Fruit fly (Drosophila melanogaster) whole organism, adult: Measurements from ENCODE around the gene Psn.
A peak's percentile ranks its signal among the peaks of the same experiment; 100 is the strongest.

Experiments
- CG11617 ChIP-seq: fragments of 200-800 bp; sonication (Bioruptor generic); optimal IDR thresholded peaks from 2 replicates; lab custom pipeline; 2017; ENCODE audit warnings: mild to moderate bottlenecking, missing biosample characterization, missing genetic modification reagents, missing genetic modification characterization
- Hr96 ChIP-seq: fragments of 200-800 bp; sonication (Bioruptor generic); optimal IDR thresholded peaks from 2 replicates; lab custom pipeline; 2016; ENCODE audit warnings: missing biosample characterization, missing genetic modification characterization
- bab1 ChIP-seq: fragments of 200-800 bp; sonication (Bioruptor generic); optimal IDR thresholded peaks from 3 replicates; lab custom pipeline; 2019; ENCODE audit warnings: missing biosample characterization, mild to moderate bottlenecking, missing genetic modification characterization, moderate library complexity
- cnc ChIP-seq, 2 experiments: fragments of >200 bp; optimal IDR thresholded peaks; 2 replicates each; lab custom pipeline; 2017
- kay ChIP-seq: fragments of 200-800 bp; sonication (Bioruptor generic); peaks from one replicate; lab custom pipeline; 2016; ENCODE audit warnings: missing biosample characterization, missing genetic modification characterization, borderline replicate concordance
- ovo ChIP-seq: fragments of 200-800 bp; sonication (Bioruptor generic); optimal IDR thresholded peaks from 2 replicates; lab custom pipeline; 2016; ENCODE audit warnings: missing biosample characterization, missing genetic modification characterization
- pad ChIP-seq: fragments of 200-800 bp; sonication (Bioruptor generic); optimal IDR thresholded peaks from 3 replicates; lab custom pipeline; 2017; ENCODE audit warnings: missing biosample characterization, missing genetic modification characterization, mild to moderate bottlenecking, moderate library complexity, missing genetic modification reagents
- toe ChIP-seq: fragments of 200-800 bp; sonication (Bioruptor generic); optimal IDR thresholded peaks from 2 replicates; lab custom pipeline; 2016; ENCODE audit warnings: missing biosample characterization, missing genetic modification characterization

DNA sequence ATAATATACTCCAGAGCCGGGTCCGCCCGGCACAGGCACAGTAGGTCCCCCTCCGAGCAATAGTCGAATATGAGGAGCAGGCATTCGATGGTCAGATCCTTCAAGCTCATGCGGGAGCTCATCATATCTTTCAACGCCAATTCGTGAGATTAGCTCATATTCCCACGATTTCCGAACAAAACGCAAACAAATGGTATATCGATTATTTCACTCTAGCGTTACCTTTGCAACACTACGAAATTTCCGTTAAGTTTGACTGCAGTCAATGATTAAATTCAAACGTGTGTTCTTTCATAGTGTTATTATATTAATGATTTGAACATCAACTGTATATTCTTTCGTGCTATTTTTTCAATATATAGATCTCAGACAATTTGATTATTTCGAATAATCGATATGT lies 38.9 kb upstream of the Psn start, which contains the start of gene CG33969:
- TF ChIP-seq ovo (GFP tag; lab: Kevin White, UChicago) = no peak
- peak; percentile 49 for TF ChIP-seq kay
- TF ChIP-seq toe (GFP tag; lab: Kevin White, UChicago) = no peak
- TF ChIP-seq pad (GFP tag; lab: Kevin White, UChicago) = peak; percentile 29
- no peak for TF ChIP-seq Hr96
- TF ChIP-seq CG11617 (GFP tag; lab: Kevin White, UChicago) = no peak
- TF ChIP-seq bab1 = peak; percentile 36
- TF ChIP-seq cnc (optimal IDR thresholded peaks at IDR 0.05; lab: Kevin White, UChicago) = no peak
